Fruit fly (Drosophila melanogaster) whole organism, embryonic: ENCODE results near the gene wtrw.

Experiments used
- Aef1 ChIP-seq: fragments of 200-800 bp; sonication (Bioruptor generic); IDR thresholded peaks from 3 replicates; pipeline ENCODE4 v1.3.6; 2022; ENCODE audit warnings: missing biosample characterization, missing genetic modification characterization
- CG12659 ChIP-seq: fragments of 200-800 bp; sonication (Bioruptor generic); optimal IDR thresholded peaks from 3 replicates; lab custom pipeline; 2017; ENCODE audit warnings: mild to moderate bottlenecking, missing biosample characterization, missing genetic modification reagents, missing genetic modification characterization
- CG12942 ChIP-seq: fragments of 200-800 bp; sonication (Bioruptor generic); optimal IDR thresholded peaks from 3 replicates; lab custom pipeline; 2016; ENCODE audit warnings: missing biosample characterization, missing genetic modification characterization
- CG14860 ChIP-seq: fragments of 200-800 bp; sonication (Bioruptor generic); IDR thresholded peaks from 3 replicates; pipeline ENCODE4 v1.3.6; 2022; ENCODE audit warnings: missing biosample characterization, missing genetic modification characterization; ENCODE audit not compliant: partially characterized antibody
- CG15479 ChIP-seq: fragments of 200-800 bp; sonication (Bioruptor generic); optimal IDR thresholded peaks from 3 replicates; lab custom pipeline; 2019; ENCODE audit warnings: missing biosample characterization, mild to moderate bottlenecking, missing genetic modification characterization, moderate library complexity
- CG1603 ChIP-seq: fragments of 200-800 bp; sonication (Bioruptor generic); optimal IDR thresholded peaks from 2 replicates; lab custom pipeline; 2019; ENCODE audit warnings: missing biosample characterization, mild to moderate bottlenecking, missing genetic modification characterization, moderate library complexity
- CG16815 ChIP-seq: fragments of 200-800 bp; sonication (Bioruptor generic); optimal IDR thresholded peaks from 3 replicates; lab custom pipeline; 2017; ENCODE audit warnings: missing biosample characterization, mild to moderate bottlenecking, missing genetic modification characterization
- CG1792 ChIP-seq: fragments of 200-800 bp; sonication (Bioruptor generic); optimal IDR thresholded peaks from 2 replicates; lab custom pipeline; 2016; ENCODE audit warnings: missing biosample characterization, missing genetic modification characterization
- CG1832 ChIP-seq: fragments of 200-800 bp; sonication (Bioruptor generic); optimal IDR thresholded peaks from 2 replicates; lab custom pipeline; 2017; ENCODE audit warnings: missing biosample characterization, mild to moderate bottlenecking, missing genetic modification characterization, inconsistent platforms
- CG2202 ChIP-seq: fragments of 200-800 bp; sonication (Bioruptor generic); optimal IDR thresholded peaks from 2 replicates; lab custom pipeline; 2018; ENCODE audit warnings: missing biosample characterization, mild to moderate bottlenecking, missing genetic modification characterization
- CG30020 ChIP-seq: fragments of 200-800 bp; optimal IDR thresholded peaks from 2 replicates; lab custom pipeline; 2019; ENCODE audit warnings: missing biosample characterization, mild to moderate bottlenecking, missing genetic modification characterization, moderate library complexity
- CG32767 ChIP-seq: fragments of 200-800 bp; sonication (Bioruptor generic); IDR thresholded peaks from 2 replicates; pipeline ENCODE4 v1.3.6; 2022; ENCODE audit warnings: missing biosample characterization, missing genetic modification characterization
- CG4404 ChIP-seq: fragments of 200-800 bp; sonication (Bioruptor generic); IDR thresholded peaks from 2 replicates; pipeline ENCODE4 v1.3.6; 2022; ENCODE audit warnings: missing biosample characterization, missing genetic modification characterization
- CG4707 ChIP-seq: fragments of 200-800 bp; sonication (Bioruptor generic); optimal IDR thresholded peaks from 2 replicates; lab custom pipeline; 2018; ENCODE audit warnings: missing biosample characterization, mild to moderate bottlenecking, missing genetic modification characterization, moderate library complexity
- CG6791 ChIP-seq: fragments of 200-800 bp; sonication (Bioruptor generic); IDR thresholded peaks from 3 replicates; pipeline ENCODE4 v1.3.6; 2022; ENCODE audit warnings: missing biosample characterization, missing genetic modification characterization; ENCODE audit not compliant: partially characterized antibody
- CG6813 ChIP-seq: fragments of 200-800 bp; sonication (Bioruptor generic); optimal IDR thresholded peaks from 2 replicates; lab custom pipeline; 2017; ENCODE audit warnings: missing biosample characterization, missing genetic modification characterization, mild to moderate bottlenecking, moderate library complexity, missing genetic modification reagents
- CG7271 ChIP-seq: fragments of 200-800 bp; sonication (Bioruptor generic); optimal IDR thresholded peaks from 2 replicates; lab custom pipeline; 2018; ENCODE audit warnings: missing biosample characterization, mild to moderate bottlenecking, missing genetic modification characterization, moderate library complexity
- CG8944 ChIP-seq: fragments of 200-800 bp; sonication (Bioruptor generic); optimal IDR thresholded peaks from 3 replicates; lab custom pipeline; 2016; ENCODE audit warnings: missing biosample characterization, missing genetic modification characterization
- CG9932 ChIP-seq: fragments of 200-800 bp; sonication (Bioruptor generic); IDR thresholded peaks from 2 replicates; pipeline ENCODE4 v1.3.6; 2022; ENCODE audit warnings: missing biosample characterization, missing genetic modification characterization
- Dfd ChIP-seq, 2 experiments: fragments of >200 bp; optimal IDR thresholded peaks; 2 replicates each; lab custom pipeline; 2017; ENCODE audit warnings: missing biosample characterization in 2 of 2, missing genetic modification characterization in 2 of 2
- ERR ChIP-seq: fragments of 200-800 bp; sonication (Bioruptor generic); optimal IDR thresholded peaks from 2 replicates; lab custom pipeline; 2016; ENCODE audit warnings: missing biosample characterization, missing genetic modification characterization
- Fer2 ChIP-seq: fragments of 200-800 bp; sonication (Bioruptor generic); optimal IDR thresholded peaks from 2 replicates; lab custom pipeline; 2018; ENCODE audit warnings: missing biosample characterization, mild to moderate bottlenecking, missing genetic modification characterization, moderate library complexity
- HLH4C ChIP-seq: fragments of 200-800 bp; sonication (Bioruptor generic); IDR thresholded peaks from 3 replicates; pipeline ENCODE4 v1.3.6; 2022; ENCODE audit warnings: missing biosample characterization, missing genetic modification characterization; ENCODE audit not compliant: partially characterized antibody
- HLH54F ChIP-seq: fragments of 200-800 bp; sonication (Bioruptor generic); optimal IDR thresholded peaks from 3 replicates; lab custom pipeline; 2016; ENCODE audit warnings: missing biosample characterization, missing genetic modification characterization
- Mad ChIP-seq: fragments of 200-800 bp; sonication (Bioruptor generic); optimal IDR thresholded peaks from 2 replicates; lab custom pipeline; 2016; ENCODE audit warnings: missing biosample characterization, missing genetic modification characterization
- Mrtf ChIP-seq: fragments of 200-800 bp; sonication (Bioruptor generic); IDR thresholded peaks from 3 replicates; pipeline ENCODE4 v1.3.6; 2022; ENCODE audit warnings: missing biosample characterization, missing genetic modification characterization
- Oaz ChIP-seq: fragments of 200-800 bp; sonication (Bioruptor generic); IDR thresholded peaks from 2 replicates; pipeline ENCODE4 v1.3.6; 2022; ENCODE audit warnings: missing biosample characterization, missing genetic modification characterization
- Ptx1 ChIP-seq: fragments of 200-800 bp; sonication (Bioruptor generic); IDR thresholded peaks from 2 replicates; pipeline ENCODE4 v1.3.6; 2022; ENCODE audit warnings: missing biosample characterization, missing genetic modification characterization
- Side ChIP-seq: fragments of 200-800 bp; sonication (Bioruptor generic); optimal IDR thresholded peaks from 2 replicates; lab custom pipeline; 2016; ENCODE audit warnings: missing biosample characterization, missing genetic modification characterization
- Sin3A ChIP-seq: fragments of >200 bp; optimal IDR thresholded peaks from 2 replicates; lab custom pipeline; 2018
- Sox100B ChIP-seq: fragments of 200-800 bp; sonication (Bioruptor generic); optimal IDR thresholded peaks from 3 replicates; lab custom pipeline; 2018; ENCODE audit warnings: missing biosample characterization, mild to moderate bottlenecking, missing genetic modification characterization
- Usf ChIP-seq: fragments of 200-800 bp; sonication (Bioruptor generic); optimal IDR thresholded peaks from 2 replicates; lab custom pipeline; 2017; ENCODE audit warnings: missing genotype, missing biosample characterization, missing genetic modification characterization
- al ChIP-seq: fragments of 200-800 bp; sonication (Bioruptor generic); IDR thresholded peaks from 2 replicates; pipeline ENCODE4 v1.3.6; 2022; ENCODE audit warnings: missing biosample characterization, missing genetic modification characterization
- amos ChIP-seq: fragments of 200-800 bp; sonication (Bioruptor generic); IDR thresholded peaks from 2 replicates; pipeline ENCODE4 v1.3.6; 2022; ENCODE audit warnings: missing biosample characterization, missing genetic modification characterization; ENCODE audit not compliant: partially characterized antibody
- ase ChIP-seq: fragments of 200-800 bp; sonication (Bioruptor generic); IDR thresholded peaks from 3 replicates; pipeline ENCODE4 v1.3.6; 2022; ENCODE audit warnings: missing biosample characterization, missing genetic modification characterization
- ato ChIP-seq: fragments of 200-800 bp; sonication (Bioruptor generic); IDR thresholded peaks from 2 replicates; pipeline ENCODE4 v1.3.6; 2022; ENCODE audit warnings: missing biosample characterization, missing genetic modification characterization; ENCODE audit not compliant: partially characterized antibody
- br ChIP-seq: fragments of >200 bp; optimal IDR thresholded peaks from 2 replicates; lab custom pipeline; 2017
- chm ChIP-seq: fragments of 200-800 bp; sonication (Bioruptor generic); IDR thresholded peaks from 2 replicates; pipeline ENCODE4 v1.3.6; 2022; ENCODE audit warnings: missing biosample characterization, missing genetic modification characterization
- dan ChIP-seq: fragments of 200-800 bp; sonication (Bioruptor generic); IDR thresholded peaks from 2 replicates; pipeline ENCODE4 v1.3.6; 2022; ENCODE audit warnings: missing biosample characterization, missing genetic modification characterization
- grn ChIP-seq: fragments of 200-800 bp; sonication (Bioruptor generic); optimal IDR thresholded peaks from 3 replicates; lab custom pipeline; 2017; ENCODE audit warnings: missing biosample characterization, missing genetic modification characterization
- hbn ChIP-seq: fragments of 200-800 bp; sonication (Bioruptor generic); IDR thresholded peaks from 2 replicates; pipeline ENCODE4 v1.3.6; 2022; ENCODE audit warnings: missing biosample characterization, missing genetic modification characterization; ENCODE audit not compliant: partially characterized antibody
- ken ChIP-seq: fragments of 200-800 bp; sonication (Bioruptor generic); IDR thresholded peaks from 3 replicates; pipeline ENCODE4 v1.3.6; 2022; ENCODE audit warnings: missing biosample characterization, missing genetic modification characterization
- knrl ChIP-seq: fragments of 200-800 bp; sonication (Bioruptor generic); IDR thresholded peaks from 3 replicates; pipeline ENCODE4 v1.3.6; 2022; ENCODE audit warnings: missing biosample characterization, missing genetic modification characterization; ENCODE audit not compliant: partially characterized antibody
- maf-S ChIP-seq: fragments of 200-800 bp; sonication (Bioruptor generic); optimal IDR thresholded peaks from 2 replicates; lab custom pipeline; 2016; ENCODE audit warnings: missing biosample characterization, missing genetic modification characterization
- otp ChIP-seq: fragments of 200-800 bp; sonication (Bioruptor generic); IDR thresholded peaks from 3 replicates; pipeline ENCODE4, ENCODE4 v1.3.6; 2022; ENCODE audit warnings: missing biosample characterization, missing genetic modification characterization
- pho ChIP-seq: fragments of 200-800 bp; sonication (Bioruptor generic); optimal IDR thresholded peaks from 2 replicates; lab custom pipeline; 2016; ENCODE audit warnings: missing biosample characterization, missing genetic modification characterization
- ranshi ChIP-seq: fragments of 200-800 bp; sonication (Bioruptor generic); IDR thresholded peaks from 2 replicates; pipeline ENCODE4 v1.3.6; 2022; ENCODE audit warnings: missing biosample characterization, missing genetic modification characterization
- row ChIP-seq: fragments of 200-800 bp; sonication (Bioruptor generic); IDR thresholded peaks from 3 replicates; pipeline ENCODE4 v1.3.6; 2022; ENCODE audit warnings: missing biosample characterization, missing genetic modification characterization
- sob ChIP-seq: fragments of 200-800 bp; sonication (Bioruptor generic); IDR thresholded peaks from 2 replicates; pipeline ENCODE4 v1.3.6; 2022; ENCODE audit warnings: missing biosample characterization, missing genetic modification characterization
- vnd ChIP-seq: fragments of 200-800 bp; sonication (Bioruptor generic); IDR thresholded peaks from 3 replicates; pipeline ENCODE4 v1.3.6; 2022; ENCODE audit warnings: missing biosample characterization, missing genetic modification characterization; ENCODE audit not compliant: partially characterized antibody
- zen2 ChIP-seq: fragments of 200-800 bp; sonication (Bioruptor generic); IDR thresholded peaks from 3 replicates; pipeline ENCODE4 v1.3.6; 2022; ENCODE audit warnings: missing biosample characterization, missing genetic modification characterization; ENCODE audit not compliant: partially characterized antibody
- zfh1 ChIP-seq: fragments of 200-800 bp; sonication (Bioruptor generic); IDR thresholded peaks from 3 replicates; pipeline ENCODE4 v1.3.6; 2022; ENCODE audit warnings: missing biosample characterization, missing genetic modification characterization

The wtrw gene

DNA sequence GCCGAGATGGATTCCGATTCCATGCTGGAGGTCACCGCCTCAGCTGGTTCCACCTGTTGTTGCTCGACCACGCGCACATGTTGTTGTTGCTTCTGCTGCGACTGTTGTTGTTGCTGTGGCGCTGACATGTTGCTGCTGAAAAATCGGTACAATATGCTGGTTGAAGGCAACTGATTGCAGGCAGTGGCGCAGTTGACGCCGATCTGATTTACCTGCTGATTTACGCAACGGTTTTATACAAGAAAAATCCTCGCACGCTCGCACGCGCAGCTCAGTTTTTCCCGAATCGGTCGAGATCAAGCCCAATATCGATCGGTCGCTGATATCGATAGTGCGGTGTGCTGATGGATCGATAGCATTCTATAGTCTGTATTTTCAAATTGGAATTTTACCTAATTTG is 20.4 kb downstream of the wtrw start, which contains the start of gene Prat (continued):
- TF ChIP-seq grn (GFP tag; lab: Kevin White, UChicago) (no peak), Mad (GFP tag; lab: Kevin White, UChicago) (no peak), Usf (GFP tag; lab: Kevin White, UChicago) (no peak), ken (GFP tag; lab: Robert Waterston, UW) (no peak), Oaz (GFP tag; lab: Robert Waterston, UW) (no peak), CG16815 (GFP tag; lab: Kevin White, UChicago) (no peak), CG14860 (GFP tag; lab: Robert Waterston, UW) (peak; percentile 57; the same call in 2 of the 3 replicates), CG1832 (no peak), vnd (GFP tag; lab: Robert Waterston, UW) (peak; percentile 61), knrl (peak; percentile 71), br (lab: Kevin White, UChicago) (no peak), Sox100B (GFP tag; lab: Kevin White, UChicago) (no peak), CG8944 (GFP tag; lab: Kevin White, UChicago) (no peak), otp (GFP tag; lab: Robert Waterston, UW) (no peak), CG32767 (no peak), Dfd (GFP tag; optimal IDR thresholded peaks at IDR 0.05; lab: Kevin White, UChicago) (no peak), ranshi (GFP tag; lab: Robert Waterston, UW) (no peak), maf-S (GFP tag; lab: Kevin White, UChicago) (no peak), CG2202 (tag; lab: Kevin White, UChicago) (no peak), row (GFP tag; lab: Robert Waterston, UW) (peak; percentile 17; the same call in 1 of the 3 replicates), zen2 (GFP tag; lab: Robert Waterston, UW) (peak; percentile 35; the same call in 2 of the 3 replicates), pho (GFP tag; lab: Kevin White, UChicago) (no peak), HLH4C (GFP tag; lab: Robert Waterston, UW) (peak; percentile 78), amos (GFP tag; lab: Robert Waterston, UW) (peak; percentile 79), CG4707 (no peak), CG4404 (GFP tag; lab: Robert Waterston, UW) (no peak), Aef1 (GFP tag; lab: Robert Waterston, UW) (peak; percentile 31; the same call in 1 of the 3 replicates), CG6813 (no peak), zfh1 (GFP tag; lab: Robert Waterston, UW) (no peak), CG9932 (GFP tag; lab: Robert Waterston, UW) (no peak), CG7271 (tag; lab: Kevin White, UChicago) (no peak), Mrtf (GFP tag; lab: Robert Waterston, UW) (no peak), ato (GFP tag; lab: Robert Waterston, UW) (peak; percentile 79), CG1603 (tag; lab: Kevin White, UChicago) (no peak), Ptx1 (no peak), Fer2 (no peak), chm (no peak), CG15479 (GFP tag; lab: Kevin White, UChicago) (peak; percentile 58), CG30020 (tag; lab: Kevin White, UChicago) (no peak), HLH54F (GFP tag; lab: Kevin White, UChicago) (no peak), ERR (no peak), hbn (GFP tag; lab: Robert Waterston, UW) (peak; percentile 65), CG12659 (peak; percentile 22), dan (GFP tag; lab: Robert Waterston, UW) (no peak), CG12942 (no peak), CG1792 (GFP tag; lab: Kevin White, UChicago) (no peak), ase (no peak), Sin3A (lab: Kevin White, UChicago) (peak; percentile 45), CG6791 (peak; percentile 76), al (GFP tag; lab: Robert Waterston, UW) (no peak), sob (GFP tag; lab: Robert Waterston, UW) (no peak), Side (GFP tag; lab: Kevin White, UChicago) (no peak)
